Worm (Caenorhabditis elegans) whole organism, mixed stage, embryonic: ENCODE measurements around the gene Y41E3.13.

Experiments
- lin-32 ChIP-seq: fragments of 200-800 bp; sonication (Bioruptor generic); optimal IDR thresholded peaks from 2 replicates; lab custom pipeline; 2018; ENCODE audit warnings: mild to moderate bottlenecking, missing genetic modification characterization, missing compliant biosample characterization
- nhr-237 ChIP-seq: fragments of 150-350 bp; optimal IDR thresholded peaks from 2 replicates; lab custom pipeline; 2014; ENCODE audit warnings: missing biosample characterization, missing genetic modification characterization
- nhr-28 ChIP-seq: fragments of 150-350 bp; optimal IDR thresholded peaks from 2 replicates; lab custom pipeline; 2014; ENCODE audit warnings: missing biosample characterization, missing genetic modification characterization

DNA sequence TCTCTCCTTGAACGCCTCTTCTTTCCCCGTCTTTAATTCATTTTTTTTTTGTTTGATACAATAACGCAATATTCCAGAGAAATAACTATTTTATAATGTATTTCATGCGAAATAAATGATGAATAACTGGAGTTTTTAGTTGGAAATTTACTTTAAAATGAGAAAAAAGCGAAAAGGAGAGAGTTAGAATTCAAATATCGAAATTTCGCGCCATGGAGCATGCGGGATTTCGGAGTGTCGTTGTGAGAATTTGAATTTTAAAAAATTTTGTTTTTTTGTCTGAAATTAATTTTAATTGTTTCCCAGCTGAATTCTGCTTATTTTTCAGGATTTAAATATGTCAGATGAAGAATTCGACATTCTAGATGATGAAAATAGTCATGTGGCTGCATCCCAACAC is 32.7 kb upstream of the Y41E3.13 start, which contains the start of gene fcd-2:
- TF ChIP-seq nhr-237 (tag; lab: Kevin White, UChicago) = peak; percentile 35
- TF ChIP-seq nhr-28 (tag; lab: Kevin White, UChicago) = no peak
- TF ChIP-seq lin-32 (GFP tag; lab: Kevin White, UChicago) = no peak
